Worm (Caenorhabditis elegans) whole organism, early embryonic: ENCODE measurements around the gene T05H10.4.

ENCODE experiments used
- F13C5.2 ChIP-seq: sonication (generic microtip); optimal IDR thresholded peaks from 2 replicates; lab custom pipeline; 2017; ENCODE audit warnings: mild to moderate bottlenecking, missing genetic modification characterization, inconsistent platforms, missing compliant biosample characterization
- aly-1 ChIP-seq: sonication (generic microtip); optimal IDR thresholded peaks from 2 replicates; lab custom pipeline; 2016; ENCODE audit warnings: missing genetic modification characterization, missing compliant biosample characterization
- ama-1 ChIP-seq: fragments of 150-350 bp; optimal IDR thresholded peaks from 2 replicates; lab custom pipeline; 2014
- ceh-13 ChIP-seq: fragments of 200-800 bp; sonication (Bioruptor generic); optimal IDR thresholded peaks from 2 replicates; lab custom pipeline; 2018; ENCODE audit warnings: mild to moderate bottlenecking, missing genetic modification characterization, missing compliant biosample characterization
- ceh-36 ChIP-seq: sonication (generic microtip); optimal IDR thresholded peaks from 2 replicates; lab custom pipeline; 2016; ENCODE audit warnings: missing genetic modification characterization, inconsistent platforms, missing compliant biosample characterization
- flt-1 ChIP-seq: fragments of 200-800 bp; sonication (Bioruptor generic); IDR thresholded peaks from 2 replicates; pipeline ENCODE4 v1.3.6; 2022; ENCODE audit warnings: missing genetic modification characterization, missing compliant biosample characterization
- hmg-4 ChIP-seq: fragments of 200-800 bp; sonication (Bioruptor generic); optimal IDR thresholded peaks from 2 replicates; lab custom pipeline; 2018; ENCODE audit warnings: mild to moderate bottlenecking, missing genetic modification characterization, missing compliant biosample characterization
- pes-1 ChIP-seq: fragments of 200-800 bp; sonication (Bioruptor generic); IDR thresholded peaks from 2 replicates; pipeline ENCODE4 v1.3.6; 2022; ENCODE audit warnings: missing genetic modification reagents, missing genetic modification characterization, missing compliant biosample characterization
- scrt-1 ChIP-seq: fragments of 200-800 bp; sonication (Bioruptor generic); IDR thresholded peaks from 2 replicates; pipeline ENCODE4 v1.3.6; 2022; ENCODE audit warnings: missing genetic modification characterization, missing compliant biosample characterization
- sea-1 ChIP-seq: fragments of 200-800 bp; sonication (Bioruptor generic); conservative IDR thresholded peaks from 2 replicates; pipeline ENCODE4 v1.3.6; 2022; ENCODE audit warnings: missing genetic modification characterization, missing compliant biosample characterization
- tbx-11 ChIP-seq: fragments of 200-800 bp; sonication (Bioruptor generic); IDR thresholded peaks from 2 replicates; pipeline ENCODE4 v1.3.6; 2022; ENCODE audit warnings: missing genetic modification characterization, missing compliant biosample characterization
- tbx-37 ChIP-seq: fragments of 200-800 bp; sonication (Bioruptor generic); conservative IDR thresholded peaks from 2 replicates; pipeline ENCODE4 v1.3.6; 2022; ENCODE audit warnings: missing genetic modification reagents, missing genetic modification characterization, missing compliant biosample characterization

- TF ChIP-seq tbx-11: no peak
- no peak for TF ChIP-seq ceh-36 (tag; lab: Kevin White, UChicago)
- TF ChIP-seq ama-1: no peak
- no peak for TF ChIP-seq hmg-4 (GFP tag; lab: Kevin White, UChicago)
- TF ChIP-seq F13C5.2 (tag; lab: Kevin White, UChicago): no peak
- TF ChIP-seq tbx-37 (GFP tag; lab: Robert Waterston, UW): no peak
- TF ChIP-seq flt-1 (GFP tag; lab: Robert Waterston, UW): no peak
- no peak for TF ChIP-seq ceh-13
- no peak for TF ChIP-seq aly-1
- TF ChIP-seq scrt-1 (GFP tag; lab: Robert Waterston, UW): no peak
- no peak for TF ChIP-seq pes-1 (GFP tag; lab: Robert Waterston, UW)
- TF ChIP-seq sea-1 (GFP tag; lab: Robert Waterston, UW): no peak
Observed at ce11 chrII:8015483-8015938, 37.4 kb upstream of the T05H10.4 start.
